Fruit fly (Drosophila melanogaster) whole organism, embryonic: Measurements from ENCODE around the gene DppIII.
A peak's percentile ranks its signal among the peaks of the same experiment; 100 is the strongest.

ENCODE experiments used
- Adf1 ChIP-seq: fragments of 200-800 bp; sonication (Bioruptor generic); IDR thresholded peaks from 2 replicates; pipeline ENCODE4 v1.3.6; 2022; ENCODE audit warnings: missing biosample characterization, missing genetic modification characterization
- CG10654 ChIP-seq: fragments of 200-800 bp; sonication (Bioruptor generic); optimal IDR thresholded peaks from 2 replicates; lab custom pipeline; 2016; ENCODE audit warnings: missing biosample characterization, missing genetic modification characterization
- CG12236 ChIP-seq: fragments of 200-800 bp; sonication (Bioruptor generic); optimal IDR thresholded peaks from 2 replicates; lab custom pipeline; 2016; ENCODE audit warnings: missing biosample characterization, missing genetic modification characterization
- CG13287 ChIP-seq: fragments of 200-800 bp; sonication (Bioruptor generic); IDR thresholded peaks from 2 replicates; pipeline ENCODE4 v1.3.6; 2022; ENCODE audit warnings: missing biosample characterization, missing genetic modification characterization; ENCODE audit not compliant: partially characterized antibody
- CG1792 ChIP-seq: fragments of 200-800 bp; sonication (Bioruptor generic); optimal IDR thresholded peaks from 2 replicates; lab custom pipeline; 2016; ENCODE audit warnings: missing biosample characterization, missing genetic modification characterization
- CG2116 ChIP-seq: fragments of 200-800 bp; sonication (Bioruptor generic); optimal IDR thresholded peaks from 3 replicates; lab custom pipeline; 2018; ENCODE audit warnings: missing biosample characterization, mild to moderate bottlenecking, missing genetic modification characterization
- CG31441 ChIP-seq: fragments of 200-800 bp; sonication (Bioruptor generic); IDR thresholded peaks from 2 replicates; pipeline ENCODE4 v1.3.6; 2022; ENCODE audit warnings: missing biosample characterization, missing genetic modification characterization
- CG33557 ChIP-seq: fragments of 200-800 bp; sonication (Bioruptor generic); optimal IDR thresholded peaks from 2 replicates; lab custom pipeline; 2019; ENCODE audit warnings: missing biosample characterization, mild to moderate bottlenecking, missing genetic modification characterization, moderate library complexity
- CG34422 ChIP-seq: fragments of 200-800 bp; sonication (Bioruptor generic); IDR thresholded peaks from 3 replicates; pipeline ENCODE4 v1.3.6; 2022; ENCODE audit warnings: missing biosample characterization, missing genetic modification characterization
- CG3995 ChIP-seq: fragments of 200-800 bp; sonication (Bioruptor generic); optimal IDR thresholded peaks from 3 replicates; lab custom pipeline; 2016; ENCODE audit warnings: missing biosample characterization, missing genetic modification characterization
- CG4424 ChIP-seq: fragments of 200-800 bp; sonication (Bioruptor generic); optimal IDR thresholded peaks from 3 replicates; lab custom pipeline; 2016; ENCODE audit warnings: missing biosample characterization, missing genetic modification characterization
- CG4617 ChIP-seq: fragments of 200-800 bp; sonication (Bioruptor generic); optimal IDR thresholded peaks from 3 replicates; lab custom pipeline; 2016; ENCODE audit warnings: missing biosample characterization, missing genetic modification characterization, borderline replicate concordance
- CG4854 ChIP-seq: fragments of 200-800 bp; sonication (Bioruptor generic); optimal IDR thresholded peaks from 2 replicates; lab custom pipeline; 2016; ENCODE audit warnings: missing biosample characterization, missing genetic modification characterization, inconsistent platforms
- CG6813 ChIP-seq: fragments of 200-800 bp; sonication (Bioruptor generic); optimal IDR thresholded peaks from 2 replicates; lab custom pipeline; 2017; ENCODE audit warnings: missing biosample characterization, missing genetic modification characterization, mild to moderate bottlenecking, moderate library complexity, missing genetic modification reagents
- CG7556 ChIP-seq: fragments of 200-800 bp; sonication (Bioruptor generic); optimal IDR thresholded peaks from 2 replicates; lab custom pipeline; 2017; ENCODE audit warnings: missing biosample characterization, mild to moderate bottlenecking, missing genetic modification characterization
- CG7786 ChIP-seq: fragments of 200-800 bp; sonication (Bioruptor generic); optimal IDR thresholded peaks from 2 replicates; lab custom pipeline; 2016; ENCODE audit warnings: missing biosample characterization, missing genetic modification characterization
- CG7928 ChIP-seq: fragments of 200-800 bp; sonication (Bioruptor generic); optimal IDR thresholded peaks from 2 replicates; lab custom pipeline; 2017; ENCODE audit warnings: missing biosample characterization, mild to moderate bottlenecking, missing genetic modification characterization
- CkIIα-i1 ChIP-seq: fragments of 200-800 bp; sonication (Bioruptor generic); IDR thresholded peaks from 2 replicates; pipeline ENCODE4 v1.3.6; 2022; ENCODE audit warnings: missing biosample characterization, missing genetic modification characterization
- Doc3 ChIP-seq: fragments of 200-800 bp; sonication (Bioruptor generic); IDR thresholded peaks from 3 replicates; pipeline ENCODE4 v1.3.6; 2022; ENCODE audit warnings: missing biosample characterization, missing genetic modification characterization; ENCODE audit not compliant: partially characterized antibody
- Dref ChIP-seq: fragments of 200-800 bp; sonication (Bioruptor generic); IDR thresholded peaks from 2 replicates; pipeline ENCODE4 v1.3.6; 2022; ENCODE audit warnings: missing biosample characterization, missing genetic modification characterization
- HHEX ChIP-seq: fragments of 200-800 bp; sonication (Bioruptor generic); optimal IDR thresholded peaks from 3 replicates; lab custom pipeline; 2017; ENCODE audit warnings: missing biosample characterization, mild to moderate bottlenecking, missing genetic modification characterization, missing genetic modification reagents
- Lpt ChIP-seq: fragments of >200 bp; optimal IDR thresholded peaks from 2 replicates; lab custom pipeline; 2018; ENCODE audit warnings: missing biosample characterization, missing genetic modification characterization
- Nf-YC ChIP-seq: fragments of 200-800 bp; optimal IDR thresholded peaks from 3 replicates; lab custom pipeline; 2019; ENCODE audit warnings: missing biosample characterization, mild to moderate bottlenecking, missing genetic modification characterization, moderate library complexity
- Pdp1 ChIP-seq, 2 experiments: fragments of 200-800 bp; sonication (Bioruptor generic); optimal IDR thresholded peaks; 3 replicates each; lab custom pipeline; 2016; ENCODE audit warnings: missing biosample characterization in 2 of 2, missing genetic modification characterization in 2 of 2, mild to moderate bottlenecking in 1 of 2, moderate library complexity in 1 of 2
- Scr ChIP-seq: fragments of 200-800 bp; sonication (Bioruptor generic); IDR thresholded peaks from 2 replicates; pipeline ENCODE4 v1.3.6; 2022; ENCODE audit warnings: missing biosample characterization, missing genetic modification characterization; ENCODE audit not compliant: partially characterized antibody
- Usf ChIP-seq: fragments of 200-800 bp; sonication (Bioruptor generic); optimal IDR thresholded peaks from 2 replicates; lab custom pipeline; 2017; ENCODE audit warnings: missing genotype, missing biosample characterization, missing genetic modification characterization
- bab2 ChIP-seq: fragments of 200-800 bp; sonication (Bioruptor generic); optimal IDR thresholded peaks from 2 replicates; lab custom pipeline; 2016; ENCODE audit warnings: missing biosample characterization, missing genetic modification characterization
- btn ChIP-seq: fragments of 200-800 bp; sonication (Bioruptor generic); optimal IDR thresholded peaks from 2 replicates; lab custom pipeline; 2016; ENCODE audit warnings: missing biosample characterization, missing genetic modification characterization
- cad ChIP-seq: fragments of >200 bp; optimal IDR thresholded peaks from 2 replicates; lab custom pipeline; 2017; ENCODE audit warnings: missing biosample characterization, missing genetic modification characterization
- chinmo ChIP-seq: fragments of 200-800 bp; sonication (Bioruptor generic); IDR thresholded peaks from 4 replicates; pipeline ENCODE4 v1.3.6; 2022; ENCODE audit warnings: missing biosample characterization, missing genetic modification characterization; ENCODE audit not compliant: partially characterized antibody
- cwo ChIP-seq: fragments of 200-800 bp; sonication (Bioruptor generic); optimal IDR thresholded peaks from 3 replicates; lab custom pipeline; 2017; ENCODE audit warnings: missing biosample characterization, missing genetic modification characterization, mild to moderate bottlenecking, moderate library complexity, missing genetic modification reagents
- dm ChIP-seq: fragments of 200-800 bp; sonication (Bioruptor generic); optimal IDR thresholded peaks from 3 replicates; lab custom pipeline; 2016; ENCODE audit warnings: missing biosample characterization, missing genetic modification characterization
- esg ChIP-seq: fragments of 200-800 bp; sonication (Bioruptor generic); conservative IDR thresholded peaks from 2 replicates; pipeline ENCODE4 v1.3.6; 2022; ENCODE audit warnings: missing biosample characterization, missing genetic modification characterization
- fd102C ChIP-seq: fragments of 200-800 bp; sonication (Bioruptor generic); optimal IDR thresholded peaks from 2 replicates; lab custom pipeline; 2018; ENCODE audit warnings: missing biosample characterization, mild to moderate bottlenecking, missing genetic modification characterization, moderate library complexity
- fd64A ChIP-seq: fragments of 200-800 bp; sonication (Bioruptor generic); optimal IDR thresholded peaks from 3 replicates; lab custom pipeline; 2018; ENCODE audit warnings: missing biosample characterization, mild to moderate bottlenecking, missing genetic modification characterization
- ftz-f1 ChIP-seq: fragments of 200-800 bp; sonication (Bioruptor generic); optimal IDR thresholded peaks from 2 replicates; lab custom pipeline; 2016; ENCODE audit warnings: missing biosample characterization, missing genetic modification characterization
- fu2 ChIP-seq: fragments of 200-800 bp; sonication (Bioruptor generic); optimal IDR thresholded peaks from 2 replicates; lab custom pipeline; 2016; ENCODE audit warnings: missing biosample characterization, missing genetic modification characterization
- gem ChIP-seq: fragments of 200-800 bp; sonication (Bioruptor generic); optimal IDR thresholded peaks from 2 replicates; lab custom pipeline; 2019; ENCODE audit warnings: missing biosample characterization, mild to moderate bottlenecking, missing genetic modification characterization, moderate library complexity
- h ChIP-seq: fragments of >200 bp; optimal IDR thresholded peaks from 2 replicates; lab custom pipeline; 2017
- jing ChIP-seq: fragments of 200-800 bp; sonication (Bioruptor generic); optimal IDR thresholded peaks from 2 replicates; lab custom pipeline; 2018; ENCODE audit warnings: missing biosample characterization, mild to moderate bottlenecking, missing genetic modification characterization
- luna ChIP-seq: fragments of 200-800 bp; sonication (Bioruptor generic); optimal IDR thresholded peaks from 2 replicates; lab custom pipeline; 2016; ENCODE audit warnings: missing biosample characterization, missing genetic modification characterization
- onecut ChIP-seq: fragments of 200-800 bp; sonication (Bioruptor generic); IDR thresholded peaks from 2 replicates; pipeline ENCODE4 v1.3.6; 2022; ENCODE audit warnings: missing biosample characterization, missing genetic modification characterization
- pros ChIP-seq: fragments of 200-800 bp; sonication (Bioruptor generic); optimal IDR thresholded peaks from 3 replicates; lab custom pipeline; 2019; ENCODE audit warnings: missing biosample characterization, mild to moderate bottlenecking, missing genetic modification characterization, moderate library complexity
- ro ChIP-seq: fragments of 200-800 bp; sonication (Bioruptor generic); IDR thresholded peaks from 2 replicates; pipeline ENCODE4 v1.3.6; 2022; ENCODE audit warnings: missing biosample characterization, missing genetic modification characterization
- seq ChIP-seq: fragments of 200-800 bp; sonication (Bioruptor generic); IDR thresholded peaks from 2 replicates; pipeline ENCODE4 v1.3.6; 2022; ENCODE audit warnings: missing biosample characterization, missing genetic modification characterization
- slbo ChIP-seq: fragments of 200-800 bp; sonication (Bioruptor generic); IDR thresholded peaks from 2 replicates; pipeline ENCODE4 v1.3.6; 2022; ENCODE audit warnings: missing biosample characterization, missing genetic modification characterization
- tll ChIP-seq, 2 experiments: fragments of 200-800 bp in 1 of 2; fragments of >200 bp in 1 of 2; sonication (Bioruptor generic) in 1 of 2; optimal IDR thresholded peaks; 2 replicates each; lab custom pipeline; 2017 to 2019; ENCODE audit warnings: missing biosample characterization in 2 of 2, missing genetic modification characterization in 2 of 2, mild to moderate bottlenecking in 1 of 2, moderate library complexity in 1 of 2
- trh ChIP-seq: fragments of 200-800 bp; sonication (Bioruptor generic); optimal IDR thresholded peaks from 2 replicates; lab custom pipeline; 2016; ENCODE audit warnings: missing biosample characterization, missing genetic modification characterization
- tup ChIP-seq: fragments of 200-800 bp; sonication (Bioruptor generic); optimal IDR thresholded peaks from 2 replicates; lab custom pipeline; 2016; ENCODE audit warnings: missing biosample characterization, mild to moderate bottlenecking, missing genetic modification characterization, moderate library complexity

DppIII gene

dm6 chr3R:8300928-8301752 is 43.1 kb upstream of the DppIII start, which contains the start of the genes CG9626 and mRpL1 (continued):
- TF ChIP-seq CG34422 (GFP tag; lab: Robert Waterston, UW) (no peak), HHEX (no peak), CG3995 (GFP tag; lab: Kevin White, UChicago) (no peak), CG12236 (GFP tag; lab: Kevin White, UChicago) (no peak), tll (GFP tag; optimal IDR thresholded peaks at IDR 0.05; lab: Kevin White, UChicago) (peak in 1 of 2 experiments; percentile 89), cwo (GFP tag; lab: Kevin White, UChicago) (no peak), CG4854 (GFP tag; lab: Kevin White, UChicago) (no peak), cad (GFP tag; lab: Kevin White, UChicago) (no peak), CG10654 (GFP tag; lab: Kevin White, UChicago) (no peak), bab2 (GFP tag; lab: Kevin White, UChicago) (no peak), btn (GFP tag; lab: Kevin White, UChicago) (no peak), CG7556 (no peak), gem (no peak), CG4424 (GFP tag; lab: Kevin White, UChicago) (no peak), esg (GFP tag; lab: Robert Waterston, UW) (no peak), CG6813 (no peak), seq (GFP tag; lab: Robert Waterston, UW) (no peak), onecut (GFP tag; lab: Robert Waterston, UW) (no peak), ftz-f1 (GFP tag; lab: Kevin White, UChicago) (peak; percentile 94), CkIIα-i1 (GFP tag; lab: Robert Waterston, UW) (no peak), jing (GFP tag; lab: Kevin White, UChicago) (no peak), Lpt (GFP tag; lab: Kevin White, UChicago) (no peak), CG7786 (GFP tag; lab: Kevin White, UChicago) (peak; percentile 9), trh (GFP tag; lab: Kevin White, UChicago) (no peak), CG31441 (no peak), CG7928 (GFP tag; lab: Kevin White, UChicago) (peak; percentile 19), fu2 (peak; percentile 5), fd64A (GFP tag; lab: Kevin White, UChicago) (no peak), Scr (GFP tag; lab: Robert Waterston, UW) (peak; percentile 23; the same call in 1 of the 2 replicates), CG33557 (GFP tag; lab: Kevin White, UChicago) (no peak), CG1792 (GFP tag; lab: Kevin White, UChicago) (no peak), CG4617 (GFP tag; lab: Kevin White, UChicago) (peak; percentile 92), Doc3 (GFP tag; lab: Robert Waterston, UW) (no peak), h (lab: Kevin White, UChicago) (no peak), tup (no peak), Pdp1 (GFP tag; optimal IDR thresholded peaks at IDR 0.05; lab: Kevin White, UChicago) (peak in 1 of 2 experiments; percentile 100), Dref (peak; percentile 42), Usf (no peak), CG13287 (GFP tag; lab: Robert Waterston, UW) (peak; percentile 60), ro (GFP tag; lab: Robert Waterston, UW) (no peak), Adf1 (no peak), dm (GFP tag; lab: Kevin White, UChicago) (peak; percentile 69), slbo (GFP tag; lab: Robert Waterston, UW) (peak; percentile 49; the same call in 1 of the 2 replicates), Nf-YC (no peak), fd102C (GFP tag; lab: Kevin White, UChicago) (no peak), chinmo (GFP tag; lab: Robert Waterston, UW) (0 out of 4 replicates have a peak, but pooled peaks have one; percentile 23), pros (GFP tag; lab: Kevin White, UChicago) (no peak), luna (GFP tag; lab: Kevin White, UChicago) (no peak), CG2116 (GFP tag; lab: Kevin White, UChicago) (peak; percentile 71)
